Fruit fly (Drosophila melanogaster) whole organism, wandering third instar larva: ENCODE results near the gene CG7829.
A peak's percentile ranks its signal among the peaks of the same experiment; 100 is the strongest.

Source experiments
- CG32264 ChIP-seq: fragments of 200-800 bp; sonication (Bioruptor generic); optimal IDR thresholded peaks from 2 replicates; lab custom pipeline; 2016; ENCODE audit warnings: missing biosample characterization, missing genetic modification characterization
- CG9705 ChIP-seq: fragments of 200-800 bp; sonication (Bioruptor generic); optimal IDR thresholded peaks from 2 replicates; lab custom pipeline; 2018; ENCODE audit warnings: missing biosample characterization, mild to moderate bottlenecking, missing genetic modification characterization
- CrebA ChIP-seq: fragments of 200-800 bp; sonication (Bioruptor generic); optimal IDR thresholded peaks from 2 replicates; lab custom pipeline; 2016; ENCODE audit warnings: missing biosample characterization, mild to moderate bottlenecking, missing genetic modification characterization, borderline replicate concordance
- Dfd ChIP-seq: fragments of >200 bp; optimal IDR thresholded peaks from 2 replicates; lab custom pipeline; 2017; ENCODE audit warnings: missing biosample characterization, missing genetic modification characterization
- GATAd ChIP-seq: sonication (Bioruptor generic); optimal IDR thresholded peaks from 2 replicates; lab custom pipeline; 2016; ENCODE audit warnings: missing biosample characterization, missing genetic modification characterization
- HLH106 ChIP-seq: fragments of 200-800 bp; optimal IDR thresholded peaks from 3 replicates; lab custom pipeline; 2019; ENCODE audit warnings: missing biosample characterization, mild to moderate bottlenecking, missing genetic modification characterization, moderate library complexity
- Hnf4 ChIP-seq: fragments of 200-800 bp; sonication (Bioruptor generic); optimal IDR thresholded peaks from 2 replicates; lab custom pipeline; 2016; ENCODE audit warnings: missing biosample characterization, mild to moderate bottlenecking, missing genetic modification characterization
- Hr78 ChIP-seq: fragments of >200 bp; optimal IDR thresholded peaks from 2 replicates; lab custom pipeline; 2017; ENCODE audit warnings: missing biosample characterization, missing genetic modification characterization
- Hr83 ChIP-seq: fragments of 200-300 bp; sonication (Bioruptor generic); optimal IDR thresholded peaks from 2 replicates; lab custom pipeline; 2016; ENCODE audit warnings: missing biosample characterization, mild to moderate bottlenecking, missing genetic modification characterization, moderate library complexity; ENCODE audit not compliant: poor library complexity, severe bottlenecking
- Jra ChIP-seq: sonication (Bioruptor generic); optimal IDR thresholded peaks from 2 replicates; lab custom pipeline; 2016; ENCODE audit warnings: missing biosample characterization, missing genetic modification characterization
- Mio ChIP-seq: sonication (Bioruptor generic); optimal IDR thresholded peaks from 2 replicates; lab custom pipeline; 2016; ENCODE audit warnings: missing biosample characterization, missing genetic modification characterization
- Myc ChIP-seq: fragments of >200 bp; optimal IDR thresholded peaks from 2 replicates; lab custom pipeline; 2017
- N ChIP-seq: fragments of >200 bp; optimal IDR thresholded peaks from 2 replicates; lab custom pipeline; 2018; ENCODE audit warnings: missing biosample characterization, missing external identifiers, missing genetic modification characterization
- Rel ChIP-seq, 2 experiments: fragments of 200-800 bp; sonication (Bioruptor generic) in 1 of 2; optimal IDR thresholded peaks; 2 replicates in 1 of 2; 3 replicates in 1 of 2; lab custom pipeline; 2016 to 2019; ENCODE audit warnings: mild to moderate bottlenecking in 2 of 2, missing biosample characterization in 2 of 2, missing genetic modification characterization in 2 of 2, moderate library complexity in 1 of 2
- Sp1 ChIP-seq: fragments of 200-800 bp; sonication (Bioruptor generic); optimal IDR thresholded peaks from 3 replicates; lab custom pipeline; 2019; ENCODE audit warnings: missing biosample characterization, mild to moderate bottlenecking, missing genetic modification characterization, moderate library complexity
- Vsx2 ChIP-seq: fragments of 200-300, 225-300 bp; sonication (Bioruptor generic); optimal IDR thresholded peaks from 2 replicates; lab custom pipeline; 2018; ENCODE audit warnings: missing biosample characterization, missing genetic modification characterization; ENCODE audit not compliant: partially characterized antibody
- brk ChIP-seq: fragments of 200-800 bp; sonication (Bioruptor generic); optimal IDR thresholded peaks from 2 replicates; lab custom pipeline; 2016; ENCODE audit warnings: missing biosample characterization, mild to moderate bottlenecking, missing genetic modification characterization
- dl ChIP-seq, 2 experiments: fragments of 175-275, 200-275 bp in 1 of 2; fragments of 200-275 bp in 1 of 2; sonication (Bioruptor generic); optimal IDR thresholded peaks; lab custom pipeline; 2018; ENCODE audit warnings: mild to moderate bottlenecking in 2 of 2, missing biosample characterization in 2 of 2, missing genetic modification characterization in 2 of 2, moderate library complexity in 2 of 2; ENCODE audit not compliant: partially characterized antibody in 2 of 2, insufficient read depth in 1 of 2
- dmrt93B ChIP-seq: fragments of 200-800 bp; sonication (Bioruptor generic); optimal IDR thresholded peaks from 2 replicates; lab custom pipeline; 2018; ENCODE audit warnings: missing biosample characterization, mild to moderate bottlenecking, missing genetic modification characterization
- ey ChIP-seq: fragments of 200-800 bp; sonication (Bioruptor generic); optimal IDR thresholded peaks from 2 replicates; lab custom pipeline; 2016; ENCODE audit warnings: missing biosample characterization, missing genetic modification characterization
- foxo ChIP-seq, 2 experiments: fragments of 200-800 bp; sonication (Bioruptor generic); optimal IDR thresholded peaks; 2 replicates in 1 of 2; 3 replicates in 1 of 2; lab custom pipeline; 2016 to 2017; ENCODE audit warnings: missing biosample characterization in 2 of 2, missing genetic modification characterization in 2 of 2
- fru ChIP-seq: fragments of 200-800 bp; sonication (Bioruptor generic); optimal IDR thresholded peaks from 3 replicates; lab custom pipeline; 2016; ENCODE audit warnings: missing biosample characterization, mild to moderate bottlenecking, missing genetic modification characterization
- jim ChIP-seq: fragments of 175-275, 200-325 bp; sonication (Bioruptor generic); optimal IDR thresholded peaks from 2 replicates; lab custom pipeline; 2016; ENCODE audit warnings: missing biosample characterization, mild to moderate bottlenecking, missing genetic modification characterization
- lola ChIP-seq: fragments of >200 bp; optimal IDR thresholded peaks from 2 replicates; lab custom pipeline; 2017; ENCODE audit warnings: missing biosample characterization, missing genetic modification characterization
- psq ChIP-seq: fragments of 200-800 bp; sonication (Bioruptor generic); optimal IDR thresholded peaks from 3 replicates; lab custom pipeline; 2017; ENCODE audit warnings: missing biosample characterization, mild to moderate bottlenecking, missing genetic modification characterization, moderate library complexity
- rgr ChIP-seq: fragments of 200-800 bp; sonication (Bioruptor generic); optimal IDR thresholded peaks from 3 replicates; lab custom pipeline; 2016; ENCODE audit warnings: missing biosample characterization, mild to moderate bottlenecking, missing genetic modification characterization
- sage ChIP-seq: fragments of 200-800 bp; sonication (Bioruptor generic); optimal IDR thresholded peaks from 2 replicates; lab custom pipeline; 2016; ENCODE audit warnings: missing biosample characterization, mild to moderate bottlenecking, missing genetic modification characterization
- sv ChIP-seq: fragments of 200-800 bp; sonication (Bioruptor generic); optimal IDR thresholded peaks from 3 replicates; lab custom pipeline; 2016; ENCODE audit warnings: missing biosample characterization, missing genetic modification characterization
- tai ChIP-seq: sonication (Bioruptor generic); optimal IDR thresholded peaks from 2 replicates; lab custom pipeline; 2016; ENCODE audit warnings: missing biosample characterization, missing genetic modification characterization
- usp ChIP-seq: fragments of >200 bp; optimal IDR thresholded peaks from 2 replicates; lab custom pipeline; 2017; ENCODE audit warnings: missing biosample characterization, missing genetic modification characterization
- woc ChIP-seq: sonication (Bioruptor generic); optimal IDR thresholded peaks from 2 replicates; lab custom pipeline; 2016; ENCODE audit warnings: missing biosample characterization, mild to moderate bottlenecking, missing genetic modification characterization

The CG7829 gene

dm6 chr3R:29859763-29860162, 42.2 kb upstream of the CG7829 start:
- TF ChIP-seq rgr (GFP tag; lab: Kevin White, UChicago), result no peak
- no peak for TF ChIP-seq Dfd (GFP tag; lab: Kevin White, UChicago)
- no peak for TF ChIP-seq Hr78 (GFP tag; lab: Kevin White, UChicago)
- TF ChIP-seq CG9705, result peak; percentile 9
- TF ChIP-seq Jra (GFP tag; lab: Kevin White, UChicago), result no peak
- TF ChIP-seq HLH106 (tag; lab: Kevin White, UChicago), result peak; percentile 45
- no peak for TF ChIP-seq dl (GFP tag; optimal IDR thresholded peaks at IDR 0.05; lab: Kevin White, UChicago; ENCODE audit: insufficient read depth in 1 of 2, partially characterized antibody in 2 of 2)
- TF ChIP-seq psq (GFP tag; lab: Kevin White, UChicago), result no peak
- no peak for TF ChIP-seq Mio (GFP tag; lab: Kevin White, UChicago)
- TF ChIP-seq Sp1, result no peak
- no peak for TF ChIP-seq fru
- no peak for TF ChIP-seq Rel (GFP tag; optimal IDR thresholded peaks at IDR 0.05; lab: Kevin White, UChicago)
- peak; percentile 99 for TF ChIP-seq Rel (tag; optimal IDR thresholded peaks at IDR 0.05; lab: Kevin White, UChicago)
- TF ChIP-seq tai (GFP tag; lab: Kevin White, UChicago), result no peak
- no peak for TF ChIP-seq CG32264
- peak; percentile 22 for TF ChIP-seq ey
- TF ChIP-seq N (GFP tag; lab: Kevin White, UChicago), result no peak
- TF ChIP-seq lola, result no peak
- TF ChIP-seq Hr83 (GFP tag; lab: Kevin White, UChicago), result no peak
- TF ChIP-seq brk (GFP tag; lab: Kevin White, UChicago), result no peak
- no peak for TF ChIP-seq Myc (lab: Kevin White, UChicago)
- TF ChIP-seq woc (GFP tag; lab: Kevin White, UChicago), result no peak
- peak in 1 of 2 experiments; percentile 43 for TF ChIP-seq foxo (GFP tag; optimal IDR thresholded peaks at IDR 0.05; lab: Kevin White, UChicago)
- TF ChIP-seq CrebA, result no peak
- no peak for TF ChIP-seq Vsx2

dm6 chr3R:29858806-29859205, 41.2 kb upstream of the CG7829 start, which contains the start of gene CG7824:
Gene CG7824 (minus strand): TSS chr3R:29858936.
- TF ChIP-seq Rel (GFP tag; optimal IDR thresholded peaks at IDR 0.05; lab: Kevin White, UChicago), result no peak
- TF ChIP-seq Rel (tag; optimal IDR thresholded peaks at IDR 0.05; lab: Kevin White, UChicago), result peak; percentile 50
- no peak for TF ChIP-seq Jra (GFP tag; lab: Kevin White, UChicago)
- TF ChIP-seq N (GFP tag; lab: Kevin White, UChicago), result no peak

dm6 chr3R:29857228-29857627, 39.7 kb upstream of the CG7829 start, which contains the start of gene dgt1:
Gene dgt1 (minus strand): TSS chr3R:29857491.
- no peak for TF ChIP-seq Hr83 (GFP tag; lab: Kevin White, UChicago)
- peak; percentile 81 for TF ChIP-seq Myc (lab: Kevin White, UChicago)

dm6 chr3R:29847126-29847525, 29.6 kb upstream of the CG7829 start:
- TF ChIP-seq Vsx2, result no peak
- TF ChIP-seq lola, result no peak
- TF ChIP-seq sv (GFP tag; lab: Kevin White, UChicago), result no peak
- no peak for TF ChIP-seq jim (GFP tag; lab: Kevin White, UChicago)
- no peak for TF ChIP-seq CrebA
- TF ChIP-seq dmrt93B (GFP tag; lab: Kevin White, UChicago), result no peak
- TF ChIP-seq ey, result no peak
- TF ChIP-seq dl (GFP tag; optimal IDR thresholded peaks at IDR 0.05; lab: Kevin White, UChicago; ENCODE audit: insufficient read depth in 1 of 2, partially characterized antibody in 2 of 2), result no peak
- TF ChIP-seq Rel (GFP tag; optimal IDR thresholded peaks at IDR 0.05; lab: Kevin White, UChicago), result no peak
- TF ChIP-seq Rel (tag; optimal IDR thresholded peaks at IDR 0.05; lab: Kevin White, UChicago), result no peak
- TF ChIP-seq tai (GFP tag; lab: Kevin White, UChicago), result no peak
- no peak for TF ChIP-seq woc (GFP tag; lab: Kevin White, UChicago)
- TF ChIP-seq Jra (GFP tag; lab: Kevin White, UChicago), result no peak
- TF ChIP-seq sage (GFP tag; lab: Kevin White, UChicago), result no peak
- no peak for TF ChIP-seq usp
- no peak for TF ChIP-seq foxo (GFP tag; optimal IDR thresholded peaks at IDR 0.05; lab: Kevin White, UChicago)
- no peak for TF ChIP-seq brk (GFP tag; lab: Kevin White, UChicago)
- TF ChIP-seq psq (GFP tag; lab: Kevin White, UChicago), result no peak
- TF ChIP-seq Hr83 (GFP tag; lab: Kevin White, UChicago), result no peak
- TF ChIP-seq GATAd (GFP tag; lab: Kevin White, UChicago), result no peak
- TF ChIP-seq Hnf4 (GFP tag; lab: Kevin White, UChicago), result no peak
